Worm (Caenorhabditis elegans) whole organism, late embryonic: ENCODE data around the gene K03H6.4.

ENCODE experiments used
- ceh-2 ChIP-seq: sonication (generic microtip); optimal IDR thresholded peaks from 2 replicates; lab custom pipeline; 2016; ENCODE audit warnings: missing genotype, missing genetic modification characterization, missing compliant biosample characterization
- nhr-11 ChIP-seq: fragments of 150-350 bp; optimal IDR thresholded peaks from 2 replicates; lab custom pipeline; 2014; ENCODE audit warnings: missing biosample characterization, missing genetic modification characterization
- tbx-2 ChIP-seq: sonication (generic microtip); optimal IDR thresholded peaks from 2 replicates; lab custom pipeline; 2016; ENCODE audit warnings: missing genetic modification characterization, missing compliant biosample characterization
- tbx-7 ChIP-seq: sonication (generic microtip); optimal IDR thresholded peaks from 2 replicates; lab custom pipeline; 2016; ENCODE audit warnings: missing genotype, missing genetic modification characterization, missing compliant biosample characterization

DNA sequence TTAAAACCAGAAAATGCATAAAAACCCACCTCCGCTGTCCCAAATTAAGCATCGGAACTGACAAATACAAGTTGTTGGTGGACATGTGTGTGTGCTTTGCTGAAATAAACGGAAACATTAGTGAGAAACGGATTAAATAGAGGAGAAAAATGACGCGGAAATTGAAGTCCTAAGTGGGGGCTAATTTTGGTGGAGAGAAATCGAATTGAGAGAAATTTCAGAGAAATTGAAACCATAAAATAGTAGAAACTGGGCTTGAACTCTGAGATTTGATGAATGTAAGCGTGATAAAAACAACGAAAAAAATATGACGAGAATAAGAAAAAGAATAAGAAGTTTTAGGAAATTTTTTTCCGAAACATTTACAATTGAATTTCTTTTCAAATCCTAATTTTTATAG, 46.1 kb downstream of the K03H6.4 start, which contains the start of gene Y77E11A.12:
- TF ChIP-seq ceh-2 (tag; lab: Kevin White, UChicago) = no peak
- no peak for TF ChIP-seq nhr-11 (tag; lab: Kevin White, UChicago)
- no peak for TF ChIP-seq tbx-7 (tag; lab: Kevin White, UChicago)
- TF ChIP-seq tbx-2 (tag; lab: Kevin White, UChicago) = no peak
